Worm (Caenorhabditis elegans) whole organism, L4 larva: ENCODE measurements around the gene K05F1.9.

Source experiments
- D1046.2 ChIP-seq: fragments of 200-800 bp; sonication (Bioruptor generic); IDR thresholded peaks from 2 replicates; pipeline ENCODE4 v1.3.6; 2022; ENCODE audit warnings: missing genetic modification characterization, missing compliant biosample characterization
- F10B5.3 ChIP-seq: sonication (generic microtip); optimal IDR thresholded peaks from 2 replicates; lab custom pipeline; 2016; ENCODE audit warnings: mild to moderate bottlenecking, missing genetic modification characterization, missing compliant biosample characterization
- F26F4.8 ChIP-seq: fragments of 200-800 bp; sonication (Bioruptor generic); conservative IDR thresholded peaks from 2 replicates; pipeline ENCODE4 v1.3.6; 2022; ENCODE audit warnings: missing genetic modification characterization, missing compliant biosample characterization
- F37D6.2 ChIP-seq: sonication (generic microtip); optimal IDR thresholded peaks from 2 replicates; lab custom pipeline; 2016; ENCODE audit warnings: mild to moderate bottlenecking, missing genetic modification characterization, missing compliant biosample characterization
- F44E2.7 ChIP-seq: fragments of 200-800 bp; sonication (Bioruptor generic); IDR thresholded peaks from 2 replicates; pipeline ENCODE4 v2.1.2; 2022; ENCODE audit warnings: missing genetic modification characterization, missing compliant biosample characterization
- T26A8.4 ChIP-seq: fragments of 200-800 bp; sonication (Bioruptor generic); IDR thresholded peaks from 2 replicates; pipeline ENCODE4 v1.3.6; 2022; ENCODE audit warnings: missing genetic modification characterization, missing compliant biosample characterization
- Y48G9A.11 ChIP-seq: fragments of 200-800 bp; sonication (Bioruptor generic); IDR thresholded peaks from 2 replicates; pipeline ENCODE4 v1.3.6; 2022; ENCODE audit warnings: missing genetic modification reagents, missing genetic modification characterization, missing compliant biosample characterization
- ZK337.2 ChIP-seq: fragments of 200-800 bp; sonication (Bioruptor generic); IDR thresholded peaks from 2 replicates; pipeline ENCODE4 v1.3.6; 2022; ENCODE audit warnings: missing genetic modification reagents, missing genetic modification characterization, missing compliant biosample characterization
- aha-1 ChIP-seq: fragments of 150-350 bp; peaks from one replicate; lab custom pipeline; 2014; ENCODE audit warnings: missing biosample characterization, missing genetic modification characterization
- aly-2 ChIP-seq: sonication (generic microtip); optimal IDR thresholded peaks from 2 replicates; lab custom pipeline; 2018; ENCODE audit warnings: missing biosample characterization, missing genetic modification characterization
- ama-1 ChIP-seq: fragments of 150-350 bp; optimal IDR thresholded peaks from 2 replicates; lab custom pipeline; 2014; ENCODE audit warnings: inconsistent platforms, mixed read lengths
- ceh-20 ChIP-seq: fragments of 200-800 bp; sonication (Bioruptor generic); IDR thresholded peaks from 2 replicates; pipeline ENCODE4 v1.3.6; 2022; ENCODE audit warnings: missing genetic modification reagents, missing genetic modification characterization, missing compliant biosample characterization
- ceh-44 ChIP-seq: fragments of 200-800 bp; sonication (Bioruptor generic); IDR thresholded peaks from 2 replicates; pipeline ENCODE4 v1.3.6; 2022; ENCODE audit warnings: missing genetic modification reagents, missing genetic modification characterization, missing compliant biosample characterization
- cey-2 ChIP-seq: sonication (generic microtip); optimal IDR thresholded peaks from 3 replicates; lab custom pipeline; 2017; ENCODE audit warnings: missing genetic modification characterization, mild to moderate bottlenecking, missing compliant biosample characterization, antibody characterized with exemption, borderline replicate concordance; ENCODE audit not compliant: insufficient read depth
- ctbp-1 ChIP-seq: fragments of 200-800 bp; sonication (Bioruptor generic); IDR thresholded peaks from 2 replicates; pipeline ENCODE4 v1.3.6; 2022; ENCODE audit warnings: missing genetic modification reagents, missing genetic modification characterization, missing compliant biosample characterization
- daf-16 ChIP-seq, 3 experiments: sonication (generic microtip); optimal IDR thresholded peaks; 2 replicates each; lab custom pipeline; 2016 to 2017; ENCODE audit warnings: missing genetic modification characterization in 3 of 3, missing genetic modification reagents in 3 of 3, mild to moderate bottlenecking in 2 of 3, missing compliant biosample characterization in 2 of 3, missing biosample characterization in 1 of 3, moderate library complexity in 1 of 3
- dmd-6 ChIP-seq: fragments of 200-800 bp; sonication (Bioruptor generic); IDR thresholded peaks from 2 replicates; pipeline ENCODE4 v1.3.6; 2022; ENCODE audit warnings: missing genetic modification reagents, missing genetic modification characterization, missing compliant biosample characterization
- dmd-9 ChIP-seq: fragments of 200-800 bp; sonication (Bioruptor generic); IDR thresholded peaks from 2 replicates; pipeline ENCODE4 v1.3.6; 2022; ENCODE audit warnings: missing genetic modification reagents, missing genetic modification characterization, missing compliant biosample characterization
- dve-1 ChIP-seq: sonication (generic microtip); optimal IDR thresholded peaks from 2 replicates; lab custom pipeline; 2017; ENCODE audit warnings: antibody characterized with exemption, mild to moderate bottlenecking, missing genetic modification characterization, missing compliant biosample characterization; ENCODE audit not compliant: insufficient read depth
- egl-43 ChIP-seq: fragments of 200-800 bp; sonication (Bioruptor generic); IDR thresholded peaks from 2 replicates; pipeline ENCODE4 v1.3.6; 2022; ENCODE audit warnings: missing genetic modification reagents, missing genetic modification characterization, missing compliant biosample characterization
- gei-8 ChIP-seq: fragments of 200-800 bp; sonication (Bioruptor generic); optimal IDR thresholded peaks from 2 replicates; lab custom pipeline; 2018; ENCODE audit warnings: mild to moderate bottlenecking, missing genetic modification characterization, missing compliant biosample characterization
- hif-1 ChIP-seq, 2 experiments: sonication (generic microtip); optimal IDR thresholded peaks; 2 replicates each; lab custom pipeline; 2016 to 2017; ENCODE audit warnings: missing compliant biosample characterization in 2 of 2, missing genetic modification characterization in 2 of 2, missing genetic modification reagents in 2 of 2, missing genotype in 2 of 2, mild to moderate bottlenecking in 1 of 2
- hlh-11 ChIP-seq: fragments of 200-800 bp; sonication (Bioruptor generic); optimal IDR thresholded peaks from 2 replicates; lab custom pipeline; 2018; ENCODE audit warnings: mild to moderate bottlenecking, missing genetic modification characterization, missing compliant biosample characterization
- hlh-30 ChIP-seq: sonication (generic microtip); optimal IDR thresholded peaks from 2 replicates; lab custom pipeline; 2017; ENCODE audit warnings: antibody characterized with exemption, mild to moderate bottlenecking, missing genetic modification characterization, missing compliant biosample characterization; ENCODE audit not compliant: insufficient read depth
- hmg-1.1 ChIP-seq: fragments of 200-800 bp; sonication (Bioruptor generic); IDR thresholded peaks from 2 replicates; pipeline ENCODE4 v1.3.6; 2022; ENCODE audit warnings: missing genetic modification reagents, missing genetic modification characterization, missing compliant biosample characterization
- lin-1 ChIP-seq: fragments of 200-800 bp; sonication (Bioruptor generic); IDR thresholded peaks from 2 replicates; pipeline ENCODE4 v1.3.6; 2022; ENCODE audit warnings: missing genetic modification reagents, missing genetic modification characterization, missing compliant biosample characterization
- lin-15B ChIP-seq: fragments of 150-350 bp; sonication (generic microtip); optimal IDR thresholded peaks from 3 replicates; lab custom pipeline; 2014; ENCODE audit warnings: missing biosample characterization, missing genetic modification characterization
- lin-38 ChIP-seq: fragments of 200-800 bp; sonication (Bioruptor generic); IDR thresholded peaks from 2 replicates; pipeline ENCODE4 v1.3.6; 2022; ENCODE audit warnings: missing genetic modification reagents, missing genetic modification characterization, missing compliant biosample characterization
- madf-5 ChIP-seq, 2 experiments: fragments of 200-800 bp; sonication (Bioruptor generic); IDR thresholded peaks; 2 replicates each; pipeline ENCODE4 v1.3.6; 2022; ENCODE audit warnings: missing compliant biosample characterization in 2 of 2, missing genetic modification characterization in 2 of 2
- madf-9 ChIP-seq: fragments of 200-800 bp; sonication (Bioruptor generic); conservative IDR thresholded peaks from 2 replicates; pipeline ENCODE4 v1.3.6; 2022; ENCODE audit warnings: missing genetic modification reagents, missing genetic modification characterization, missing compliant biosample characterization
- mdl-1 ChIP-seq, 2 experiments: fragments of 150-350 bp in 1 of 2; sonication (generic microtip) in 1 of 2; optimal IDR thresholded peaks; 2 replicates each; lab custom pipeline; 2014 to 2017; ENCODE audit warnings: missing biosample characterization in 2 of 2, missing genetic modification characterization in 2 of 2
- mes-2 ChIP-seq: sonication (generic microtip); optimal IDR thresholded peaks from 2 replicates; lab custom pipeline; 2016; ENCODE audit warnings: missing genotype, mild to moderate bottlenecking, missing genetic modification characterization, missing compliant biosample characterization; ENCODE audit not compliant: poor library complexity, severe bottlenecking
- nhr-102 ChIP-seq: sonication (generic microtip); optimal IDR thresholded peaks from 2 replicates; lab custom pipeline; 2016; ENCODE audit warnings: mild to moderate bottlenecking, missing genetic modification characterization, moderate library complexity, missing compliant biosample characterization
- nhr-111 ChIP-seq: fragments of 200-800 bp; sonication (Bioruptor generic); optimal IDR thresholded peaks from 2 replicates; lab custom pipeline; 2018; ENCODE audit warnings: mild to moderate bottlenecking, missing genetic modification characterization, missing compliant biosample characterization
- nhr-237 ChIP-seq: sonication (generic microtip); optimal IDR thresholded peaks from 2 replicates; lab custom pipeline; 2017; ENCODE audit warnings: missing biosample characterization, missing genetic modification characterization
- nhr-28 ChIP-seq: fragments of 150-350 bp; optimal IDR thresholded peaks from 2 replicates; lab custom pipeline; 2014; ENCODE audit warnings: missing biosample characterization, missing genetic modification characterization
- nhr-6 ChIP-seq: fragments of 150-350 bp; optimal IDR thresholded peaks from 2 replicates; lab custom pipeline; 2014; ENCODE audit warnings: missing biosample characterization, missing genetic modification characterization
- nhr-76 ChIP-seq: fragments of 150-350 bp; optimal IDR thresholded peaks from 2 replicates; lab custom pipeline; 2014; ENCODE audit warnings: missing biosample characterization, missing genetic modification characterization
- php-3 ChIP-seq: fragments of 200-800 bp; sonication (Bioruptor generic); IDR thresholded peaks from 2 replicates; pipeline ENCODE4 v1.3.6; 2022; ENCODE audit warnings: missing genetic modification reagents, missing genetic modification characterization, missing compliant biosample characterization
- rbr-2 ChIP-seq: sonication (generic microtip); optimal IDR thresholded peaks from 2 replicates; lab custom pipeline; 2016; ENCODE audit warnings: missing genotype, missing genetic modification characterization, missing compliant biosample characterization
- saeg-2 ChIP-seq: fragments of 200-800 bp; sonication (Bioruptor generic); IDR thresholded peaks from 2 replicates; pipeline ENCODE4 v1.3.6; 2022; ENCODE audit warnings: missing genetic modification reagents, missing genetic modification characterization, missing compliant biosample characterization
- snpc-1.2 ChIP-seq: fragments of 200-800 bp; sonication (Bioruptor generic); IDR thresholded peaks from 2 replicates; pipeline ENCODE4 v1.3.6; 2022; ENCODE audit warnings: missing genetic modification reagents, missing genetic modification characterization, missing compliant biosample characterization
- spr-1 ChIP-seq: sonication (generic microtip); optimal IDR thresholded peaks from 2 replicates; lab custom pipeline; 2016; ENCODE audit warnings: mild to moderate bottlenecking, missing genetic modification characterization, missing compliant biosample characterization
- spr-3 ChIP-seq: fragments of 200-800 bp; sonication (Bioruptor generic); optimal IDR thresholded peaks from 2 replicates; lab custom pipeline; 2018; ENCODE audit warnings: mild to moderate bottlenecking, missing genetic modification characterization, missing compliant biosample characterization
- tra-1 ChIP-seq: fragments of 200-800 bp; sonication (Bioruptor generic); IDR thresholded peaks from 2 replicates; pipeline ENCODE4 v1.3.6; 2022; ENCODE audit warnings: missing genetic modification reagents, missing genetic modification characterization, missing compliant biosample characterization
- zag-1 ChIP-seq: fragments of 150-350 bp; optimal IDR thresholded peaks from 2 replicates; lab custom pipeline; 2014; ENCODE audit warnings: missing biosample characterization, missing genetic modification characterization
- zip-11 ChIP-seq: fragments of 200-800 bp; sonication (Bioruptor generic); IDR thresholded peaks from 2 replicates; pipeline ENCODE4 v1.3.6; 2022; ENCODE audit warnings: missing genetic modification characterization, missing compliant biosample characterization
- ztf-7 ChIP-seq: fragments of 150-350 bp; optimal IDR thresholded peaks from 2 replicates; lab custom pipeline; 2014; ENCODE audit warnings: missing biosample characterization, missing genetic modification characterization

Gene K05F1.9

ce11 chrII:5772547-5773142 lies 28.3 kb downstream of the K05F1.9 start (continued):
- TF ChIP-seq F26F4.8 (GFP tag; lab: Robert Waterston, UW) (0 out of 2 replicates have a peak, but pooled peaks have one; percentile 10), cey-2 (no peak), spr-1 (tag; lab: Kevin White, UChicago) (peak; percentile 23), mdl-1 (tag; optimal IDR thresholded peaks at IDR 0.05; lab: Kevin White, UChicago) (no peak), nhr-6 (tag; lab: Kevin White, UChicago) (no peak), rbr-2 (tag; lab: Kevin White, UChicago) (peak; percentile 49), F44E2.7 (GFP tag; lab: Robert Waterston, UW) (0 out of 2 replicates have a peak, but pooled peaks have one; percentile 75), ctbp-1 (GFP tag; lab: Robert Waterston, UW) (peak; percentile 70), aly-2 (no peak), Y48G9A.11 (GFP tag; lab: Robert Waterston, UW) (peak; percentile 59; the same call in 1 of the 2 replicates), snpc-1.2 (GFP tag; lab: Robert Waterston, UW) (peak; percentile 65; the same call in 1 of the 2 replicates), lin-15B (tag; lab: Kevin White, UChicago) (no peak), aha-1 (peak; percentile 10), spr-3 (GFP tag; lab: Kevin White, UChicago) (peak; percentile 1), nhr-28 (tag; lab: Kevin White, UChicago) (peak; percentile 34), ama-1 (lab: Kevin White, UChicago) (no peak), hif-1 (tag; optimal IDR thresholded peaks at IDR 0.05; lab: Kevin White, UChicago) (peak in 1 of 2 experiments; percentile 31), madf-5 (GFP tag; IDR thresholded peaks at IDR 0.05; lab: Robert Waterston, UW) (0 out of 4 replicates have a peak, but pooled peaks of 1 of the 2 experiments have one; percentile 15), ceh-20 (GFP tag; lab: Robert Waterston, UW) (peak; percentile 64; the same call in 1 of the 2 replicates), egl-43 (GFP tag; lab: Robert Waterston, UW) (peak; percentile 87), lin-1 (GFP tag; lab: Robert Waterston, UW) (no peak), dmd-6 (GFP tag; lab: Robert Waterston, UW) (peak; percentile 58), saeg-2 (GFP tag; lab: Robert Waterston, UW) (0 out of 2 replicates have a peak, but pooled peaks have one; percentile 43), daf-16 (GFP tag; optimal IDR thresholded peaks at IDR 0.05; lab: Kevin White, UChicago) (peak in 1 of 2 experiments; percentile 33), daf-16 (tag; optimal IDR thresholded peaks at IDR 0.05; lab: Kevin White, UChicago) (no peak), mes-2 (tag; lab: Kevin White, UChicago) (peak; percentile 77), ceh-44 (GFP tag; lab: Robert Waterston, UW) (0 out of 2 replicates have a peak, but pooled peaks have one; percentile 13), madf-9 (GFP tag; lab: Robert Waterston, UW) (peak; percentile 73), nhr-102 (peak; percentile 14), nhr-76 (tag; lab: Kevin White, UChicago) (no peak), hmg-1.1 (GFP tag; lab: Robert Waterston, UW) (peak; percentile 83), F37D6.2 (tag; lab: Kevin White, UChicago) (peak; percentile 2), ztf-7 (tag; lab: Kevin White, UChicago) (peak; percentile 34), lin-38 (GFP tag; lab: Robert Waterston, UW) (peak; percentile 72), D1046.2 (GFP tag; lab: Robert Waterston, UW) (0 out of 2 replicates have a peak, but pooled peaks have one; percentile 59), ZK337.2 (GFP tag; lab: Robert Waterston, UW) (0 out of 2 replicates have a peak, but pooled peaks have one; percentile 56), dmd-9 (peak; percentile 63), zip-11 (GFP tag; lab: Robert Waterston, UW) (0 out of 2 replicates have a peak, but pooled peaks have one; percentile 32), tra-1 (no peak), nhr-111 (GFP tag; lab: Kevin White, UChicago) (no peak), php-3 (GFP tag; lab: Robert Waterston, UW) (peak; percentile 53), nhr-237 (tag; lab: Kevin White, UChicago) (no peak), T26A8.4 (GFP tag; lab: Robert Waterston, UW) (peak; percentile 57; the same call in 1 of the 2 replicates), hlh-11 (peak; percentile 11), F10B5.3 (tag; lab: Kevin White, UChicago) (peak; percentile 14), dve-1 (tag; lab: Kevin White, UChicago) (peak; percentile 41), zag-1 (no peak), gei-8 (GFP tag; lab: Kevin White, UChicago) (no peak), hlh-30 (tag; lab: Kevin White, UChicago) (peak; percentile 59)
